Worm (Caenorhabditis elegans) whole organism, L2 larva: ENCODE results near the gene srh-184.

Experiments
- F13H6.1 ChIP-seq: sonication (generic microtip); optimal IDR thresholded peaks from 2 replicates; lab custom pipeline; 2016; ENCODE audit warnings: missing genetic modification characterization, missing compliant biosample characterization
- ZK546.5 ChIP-seq: sonication (generic microtip); optimal IDR thresholded peaks from 2 replicates; lab custom pipeline; 2017; ENCODE audit warnings: missing biosample characterization, missing genetic modification characterization
- ama-1 ChIP-seq: fragments of 150-350 bp; optimal IDR thresholded peaks from 2 replicates; lab custom pipeline; 2018; ENCODE audit warnings: inconsistent platforms
- ceh-16 ChIP-seq: fragments of 150-350 bp; optimal IDR thresholded peaks from 2 replicates; lab custom pipeline; 2014; ENCODE audit warnings: missing biosample characterization, missing genetic modification characterization
- elt-3 ChIP-seq: sonication (generic microtip); optimal IDR thresholded peaks from 2 replicates; lab custom pipeline; 2017; ENCODE audit warnings: missing biosample characterization, missing genetic modification characterization
- fos-1 ChIP-seq: fragments of 150-350 bp; optimal IDR thresholded peaks from 2 replicates; lab custom pipeline; 2014; ENCODE audit warnings: missing biosample characterization, missing genetic modification characterization
- lin-13 ChIP-seq: fragments of 150-350 bp; optimal IDR thresholded peaks from 2 replicates; lab custom pipeline; 2014; ENCODE audit warnings: missing biosample characterization, missing genetic modification reagents, missing genetic modification characterization
- lin-39 ChIP-seq: fragments of 150-350 bp; optimal IDR thresholded peaks from 2 replicates; lab custom pipeline; 2014; ENCODE audit warnings: missing biosample characterization, missing genetic modification reagents, missing genetic modification characterization
- nhr-11 ChIP-seq: fragments of 150-350 bp; optimal IDR thresholded peaks from 2 replicates; lab custom pipeline; 2014; ENCODE audit warnings: missing biosample characterization, missing genetic modification characterization
- nhr-21 ChIP-seq: fragments of 150-350 bp; optimal IDR thresholded peaks from 2 replicates; lab custom pipeline; 2014; ENCODE audit warnings: missing biosample characterization, missing genetic modification characterization
- skn-1 ChIP-seq: sonication (generic microtip); optimal IDR thresholded peaks from 2 replicates; lab custom pipeline; 2017; ENCODE audit warnings: missing biosample characterization, missing genetic modification characterization
- snpc-4 ChIP-seq: fragments of 150-350 bp; optimal IDR thresholded peaks from 2 replicates; lab custom pipeline; 2014; ENCODE audit warnings: missing biosample characterization, missing genetic modification characterization
- unc-55 ChIP-seq: fragments of 150-350 bp; sonication (generic microtip); optimal IDR thresholded peaks from 3 replicates; lab custom pipeline; 2014; ENCODE audit warnings: missing biosample characterization, missing genetic modification reagents, missing genetic modification characterization
- ztf-4 ChIP-seq: fragments of 150-350 bp; optimal IDR thresholded peaks from 2 replicates; lab custom pipeline; 2014; ENCODE audit warnings: missing biosample characterization, missing genetic modification characterization

DNA sequence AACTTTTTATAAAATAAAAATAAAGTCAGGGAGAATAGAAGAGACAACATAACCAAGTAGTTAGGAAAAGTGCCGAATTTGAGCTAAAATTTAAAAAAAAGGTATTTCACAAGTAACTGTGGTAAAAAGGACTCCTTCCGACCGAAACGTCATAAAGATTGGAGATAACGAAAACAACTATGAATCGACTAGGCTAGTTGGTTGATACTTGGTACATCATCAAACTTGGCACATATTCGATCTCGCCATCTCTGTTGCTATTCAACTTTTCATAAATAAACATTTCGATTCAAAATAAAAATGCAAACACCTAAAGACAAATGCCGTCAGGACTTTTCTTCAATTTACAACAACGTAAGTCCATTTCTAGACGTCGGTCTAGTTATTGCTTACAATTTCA lies 13.8 kb upstream of the srh-184 start, which contains the start of gene C29A12.22:
- no peak for TF ChIP-seq nhr-11
- TF ChIP-seq nhr-21 (tag; lab: Kevin White, UChicago), result no peak
- no peak for TF ChIP-seq ztf-4 (tag; lab: Kevin White, UChicago)
- TF ChIP-seq elt-3 (tag; lab: Kevin White, UChicago), result no peak
- no peak for TF ChIP-seq fos-1 (tag; lab: Kevin White, UChicago)
- no peak for TF ChIP-seq ama-1
- no peak for TF ChIP-seq F13H6.1
- no peak for TF ChIP-seq ceh-16
- TF ChIP-seq lin-13 (GFP tag; lab: Kevin White, UChicago), result no peak
- no peak for TF ChIP-seq unc-55 (GFP tag; lab: Kevin White, UChicago)
- TF ChIP-seq lin-39 (tag; lab: Kevin White, UChicago), result no peak
- TF ChIP-seq skn-1 (tag; lab: Kevin White, UChicago), result no peak
- TF ChIP-seq snpc-4 (tag; lab: Kevin White, UChicago), result no peak
- TF ChIP-seq ZK546.5 (tag; lab: Kevin White, UChicago), result no peak
